Worm (Caenorhabditis elegans): ENCODE measurements around the gene F36H12.10.

ce11 chrIV:5228619-5229018 lies 26.0 kb downstream of the F36H12.10 start, which contains the start of gene thn-6:
- TF ChIP-seq zim-3 (tag; optimal IDR thresholded peaks at IDR 0.05) (no peak), nfya-1 (tag; optimal IDR thresholded peaks at IDR 0.05; ENCODE audit: borderline replicate concordance, insufficient read depth) (no peak), ztf-22 (GFP tag; optimal IDR thresholded peaks at IDR 0.05) (no peak), akir-1 (GFP tag; optimal IDR thresholded peaks at IDR 0.05) (no peak)

Data from whole organism, young adult.